Fruit fly (Drosophila melanogaster) whole organism: Measurements from ENCODE around the gene CG15368.

ENCODE experiments used
- CG8478 ChIP-seq: fragments of >200 bp; optimal IDR thresholded peaks from 2 replicates; lab custom pipeline; 2018; ENCODE audit warnings: inconsistent platforms
- pan ChIP-seq: fragments of >200 bp; optimal IDR thresholded peaks from 2 replicates; lab custom pipeline; 2017
- psq ChIP-seq: fragments of >200 bp; optimal IDR thresholded peaks from 2 replicates; lab custom pipeline; 2017
- usp ChIP-seq: fragments of >200 bp; optimal IDR thresholded peaks from 2 replicates; lab custom pipeline; 2017; ENCODE audit warnings: missing biosample characterization, missing genetic modification characterization, mixed read lengths

DNA sequence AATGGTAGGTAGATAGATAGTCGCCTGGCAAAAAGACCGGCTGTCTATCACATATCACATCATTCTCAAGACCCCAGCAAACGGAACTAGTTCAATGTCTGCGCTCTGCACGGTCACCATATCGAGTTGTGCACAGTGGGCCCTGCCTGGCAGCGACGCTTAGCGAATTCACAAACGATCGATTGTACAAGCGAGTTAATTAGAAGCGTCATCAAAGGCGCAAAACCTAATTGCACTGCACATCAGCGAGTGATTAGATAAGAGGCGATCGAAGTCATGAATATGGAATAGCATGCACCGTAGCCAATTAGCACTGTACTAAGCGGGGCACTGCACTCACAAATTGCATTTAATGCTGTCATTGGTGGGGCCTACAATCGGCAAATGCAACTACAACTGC is 4.8 kb downstream of the CG15368 start:
- TF ChIP-seq pan (lab: Kevin White, UChicago) (no peak), CG8478 (no peak), psq (lab: Kevin White, UChicago) (no peak), usp (GFP tag; lab: Kevin White, UChicago) (no peak)
